Worm (Caenorhabditis elegans): ENCODE results near the gene eps-8.

Gene eps-8

ce11 chrIV:14838095-14838494 lies 41.2 kb upstream of the eps-8 start (continued):
- peak; percentile 65 for TF ChIP-seq hlh-8 (tag; optimal IDR thresholded peaks at IDR 0.05)
- TF ChIP-seq fkh-6 (tag; optimal IDR thresholded peaks at IDR 0.05), result peak; percentile 50
- TF ChIP-seq ceh-48 (tag; optimal IDR thresholded peaks at IDR 0.05), result peak; percentile 82
- TF ChIP-seq odd-2 (tag; optimal IDR thresholded peaks at IDR 0.05), result no peak
- TF ChIP-seq elt-4 (tag; optimal IDR thresholded peaks at IDR 0.05), result no peak
- no peak for TF ChIP-seq ama-1 (optimal IDR thresholded peaks at IDR 0.05)
- TF ChIP-seq ceh-18 (tag; optimal IDR thresholded peaks at IDR 0.05), result peak; percentile 50
- no peak for TF ChIP-seq pag-3 (tag; optimal IDR thresholded peaks at IDR 0.05; ENCODE audit: borderline replicate concordance)
- no peak for TF ChIP-seq pros-1 (tag; optimal IDR thresholded peaks at IDR 0.05)
- TF ChIP-seq ceh-2 (tag; optimal IDR thresholded peaks at IDR 0.05), result peak; percentile 55
- peak; percentile 49 for TF ChIP-seq fax-1 (tag; optimal IDR thresholded peaks at IDR 0.05)
- no peak for TF ChIP-seq hlh-6 (tag; optimal IDR thresholded peaks at IDR 0.05)
- TF ChIP-seq K02D7.2 (tag; optimal IDR thresholded peaks at IDR 0.05), result peak; percentile 41
- peak; percentile 46 for TF ChIP-seq F13H6.1 (tag; optimal IDR thresholded peaks at IDR 0.05)
- peak; percentile 75 for TF ChIP-seq ceh-45 (GFP tag; IDR thresholded peaks at IDR 0.05)
- peak; percentile 24 for TF ChIP-seq pqm-1 (tag; optimal IDR thresholded peaks at IDR 0.05)
- TF ChIP-seq ttx-3 (tag; optimal IDR thresholded peaks at IDR 0.05), result peak; percentile 56
- no peak for TF ChIP-seq lim-6 (tag; optimal IDR thresholded peaks at IDR 0.05)
- peak; percentile 34 for TF ChIP-seq nfya-1 (tag; optimal IDR thresholded peaks at IDR 0.05)
- peak; percentile 41 for TF ChIP-seq sdc-2 (tag; optimal IDR thresholded peaks at IDR 0.05)
- TF ChIP-seq K09A11.1 (tag; optimal IDR thresholded peaks at IDR 0.05; ENCODE audit: insufficient read depth), result peak; percentile 22
- TF ChIP-seq rnt-1 (tag; optimal IDR thresholded peaks at IDR 0.05), result peak; percentile 60
- peak; percentile 11 for TF ChIP-seq npax-4 (tag; optimal IDR thresholded peaks at IDR 0.05)
- peak; percentile 76 for TF ChIP-seq tbx-2 (tag; optimal IDR thresholded peaks at IDR 0.05)
- peak; percentile 48 for TF ChIP-seq ceh-34 (tag; optimal IDR thresholded peaks at IDR 0.05)
- peak; percentile 13 for TF ChIP-seq pha-2 (tag; optimal IDR thresholded peaks at IDR 0.05)
- TF ChIP-seq pha-4 (tag; optimal IDR thresholded peaks at IDR 0.05), result no peak
- TF ChIP-seq T23F11.4 (GFP tag; optimal IDR thresholded peaks at IDR 0.05), result peak; percentile 68
- peak; percentile 69 for TF ChIP-seq unc-86 (tag; optimal IDR thresholded peaks at IDR 0.05)
- no peak for TF ChIP-seq ceh-30 (tag; optimal IDR thresholded peaks at IDR 0.05)
- peak; percentile 29 for TF ChIP-seq ahr-1 (tag; optimal IDR thresholded peaks at IDR 0.05)
- no peak for TF ChIP-seq ets-4 (tag; optimal IDR thresholded peaks at IDR 0.05)
- peak; percentile 71 for TF ChIP-seq lin-11 (tag; optimal IDR thresholded peaks at IDR 0.05)
- peak; percentile 61 for TF ChIP-seq nhr-232 (tag; optimal IDR thresholded peaks at IDR 0.05)
- TF ChIP-seq C38D4.7 (GFP tag; optimal IDR thresholded peaks at IDR 0.05), result peak; percentile 70
- TF ChIP-seq unc-42 (tag; optimal IDR thresholded peaks at IDR 0.05), result no peak
- TF ChIP-seq sox-2 (GFP tag; IDR thresholded peaks at IDR 0.05), result 0 out of 2 replicates have a peak, but pooled peaks have one; percentile 55
- TF ChIP-seq ceh-22 (tag; optimal IDR thresholded peaks at IDR 0.05), result no peak
- TF ChIP-seq ceh-14 (tag; optimal IDR thresholded peaks at IDR 0.05), result peak; percentile 67
- TF ChIP-seq unc-55 (GFP tag; optimal IDR thresholded peaks at IDR 0.05), result no peak
- TF ChIP-seq zip-5 (tag; optimal IDR thresholded peaks at IDR 0.05), result peak; percentile 40
- TF ChIP-seq dve-1 (tag; optimal IDR thresholded peaks at IDR 0.05), result peak; percentile 43
- TF ChIP-seq tbx-7 (tag; optimal IDR thresholded peaks at IDR 0.05), result no peak
- no peak for TF ChIP-seq dmd-4 (tag; optimal IDR thresholded peaks at IDR 0.05; ENCODE audit: borderline replicate concordance)
- peak; percentile 77 for TF ChIP-seq hlh-13 (GFP tag; optimal IDR thresholded peaks at IDR 0.05)
- TF ChIP-seq ceh-6 (GFP tag; optimal IDR thresholded peaks at IDR 0.05), result peak; percentile 76

Data from whole organism, late embryonic.